Fruit fly (Drosophila melanogaster) whole organism: ENCODE data around the gene CG13599.

Experiments used
- CG8478 ChIP-seq: fragments of >200 bp; optimal IDR thresholded peaks from 2 replicates; lab custom pipeline; 2018; ENCODE audit warnings: inconsistent platforms
- EcR ChIP-seq, 2 experiments: fragments of >200 bp; optimal IDR thresholded peaks; 2 replicates each; lab custom pipeline; 2017; ENCODE audit warnings: missing biosample characterization in 2 of 2, missing genetic modification characterization in 2 of 2, missing genetic modification reagents in 2 of 2
- psq ChIP-seq: fragments of >200 bp; optimal IDR thresholded peaks from 2 replicates; lab custom pipeline; 2017
- usp ChIP-seq: fragments of >200 bp; optimal IDR thresholded peaks from 2 replicates; lab custom pipeline; 2017; ENCODE audit warnings: missing biosample characterization, missing genetic modification characterization, mixed read lengths

dm6 chr3R:23888273-23889220, 42.9 kb upstream of the CG13599 start:
- TF ChIP-seq psq (lab: Kevin White, UChicago) (no peak), EcR (GFP tag; optimal IDR thresholded peaks at IDR 0.05; lab: Kevin White, UChicago) (peak; percentile 1 to 53), usp (GFP tag; lab: Kevin White, UChicago) (no peak), CG8478 (lab: Kevin White, UChicago) (no peak)
